Worm (Caenorhabditis elegans) whole organism, young adult: ENCODE results near the gene fbxb-55.

Source experiments
- F10E7.11 ChIP-seq: sonication (generic microtip); optimal IDR thresholded peaks from 2 replicates; lab custom pipeline; 2017; ENCODE audit warnings: mild to moderate bottlenecking, missing genetic modification characterization, moderate library complexity, missing compliant biosample characterization
- F22D6.2 ChIP-seq: sonication (generic microtip); optimal IDR thresholded peaks from 2 replicates; lab custom pipeline; 2016; ENCODE audit warnings: mild to moderate bottlenecking, missing genetic modification characterization, missing compliant biosample characterization
- F37B4.10 ChIP-seq: fragments of 200-800 bp; sonication (Bioruptor generic); IDR thresholded peaks from 2 replicates; pipeline ENCODE4 v1.3.6; 2022; ENCODE audit warnings: missing genetic modification characterization, missing compliant biosample characterization
- F39B2.1 ChIP-seq: fragments of 200-800 bp; sonication (Bioruptor generic); IDR thresholded peaks from 2 replicates; pipeline ENCODE4 v1.3.6; 2022; ENCODE audit warnings: missing genetic modification reagents, missing genetic modification characterization, missing compliant biosample characterization
- Y53F4B.3 ChIP-seq: fragments of 200-800 bp; sonication (Bioruptor generic); IDR thresholded peaks from 2 replicates; pipeline ENCODE4 v1.3.6; 2022; ENCODE audit warnings: missing genetic modification reagents, missing genetic modification characterization, missing compliant biosample characterization
- Y56A3A.18 ChIP-seq: fragments of 200-800 bp; sonication (Bioruptor generic); IDR thresholded peaks from 2 replicates; pipeline ENCODE4 v1.3.6; 2022; ENCODE audit warnings: missing genetic modification reagents, missing genetic modification characterization, missing compliant biosample characterization
- Y79H2A.3 ChIP-seq: fragments of 200-800 bp; sonication (Bioruptor generic); conservative IDR thresholded peaks from 2 replicates; pipeline ENCODE4 v1.3.6; 2022; ENCODE audit warnings: missing genetic modification reagents, missing genetic modification characterization, missing compliant biosample characterization
- akir-1 ChIP-seq: fragments of 200-800 bp; sonication (Bioruptor generic); optimal IDR thresholded peaks from 2 replicates; lab custom pipeline; 2018; ENCODE audit warnings: mild to moderate bottlenecking, missing genetic modification characterization, moderate library complexity, missing compliant biosample characterization
- ama-1 ChIP-seq, 3 experiments: fragments of 150-350 bp in 1 of 3; sonication (generic microtip) in 2 of 3; optimal IDR thresholded peaks; 2 replicates each; lab custom pipeline; 2014 to 2018; ENCODE audit warnings: missing biosample characterization in 2 of 3, missing genetic modification characterization in 2 of 3, missing genetic modification reagents in 2 of 3
- aptf-3 ChIP-seq: fragments of 200-800 bp; sonication (Bioruptor generic); IDR thresholded peaks from 2 replicates; pipeline ENCODE4 v1.3.6; 2022; ENCODE audit warnings: missing genetic modification characterization, missing compliant biosample characterization
- bed-1 ChIP-seq: fragments of 200-800 bp; sonication (Bioruptor generic); IDR thresholded peaks from 2 replicates; pipeline ENCODE4 v1.3.6; 2022; ENCODE audit warnings: missing genetic modification reagents, missing genetic modification characterization, missing compliant biosample characterization
- ccch-3 ChIP-seq: fragments of 200-800 bp; sonication (Bioruptor generic); optimal IDR thresholded peaks from 2 replicates; lab custom pipeline; 2018; ENCODE audit warnings: mild to moderate bottlenecking, missing genetic modification characterization, missing compliant biosample characterization
- cebp-1 ChIP-seq, 2 experiments: fragments of 200-800 bp in 1 of 2; sonication (Bioruptor generic) in 1 of 2; sonication (generic microtip) in 1 of 2; IDR thresholded peaks in 1 of 2; optimal IDR thresholded peaks in 1 of 2; 2 replicates each; pipeline versions ENCODE4 v1.3.6 to Lab custom; 2017 to 2022; ENCODE audit warnings: missing compliant biosample characterization in 2 of 2, missing genetic modification characterization in 2 of 2, mild to moderate bottlenecking in 1 of 2, missing genetic modification reagents in 1 of 2, moderate library complexity in 1 of 2
- ceh-100 ChIP-seq: fragments of 200-800 bp; sonication (Bioruptor generic); IDR thresholded peaks from 2 replicates; pipeline ENCODE4 v1.3.6; 2022; ENCODE audit warnings: missing genetic modification reagents, missing genetic modification characterization, missing compliant biosample characterization
- ceh-27 ChIP-seq: fragments of 200-800 bp; sonication (Bioruptor generic); optimal IDR thresholded peaks from 2 replicates; lab custom pipeline; 2018; ENCODE audit warnings: mild to moderate bottlenecking, missing genetic modification characterization, moderate library complexity, missing compliant biosample characterization
- ceh-40 ChIP-seq: fragments of 200-800 bp; sonication (Bioruptor generic); IDR thresholded peaks from 2 replicates; pipeline ENCODE4 v1.3.6; 2022; ENCODE audit warnings: missing genetic modification characterization, missing compliant biosample characterization
- chd-7 ChIP-seq: sonication (generic microtip); optimal IDR thresholded peaks from 2 replicates; lab custom pipeline; 2016; ENCODE audit warnings: mild to moderate bottlenecking, missing genetic modification characterization, moderate library complexity, missing compliant biosample characterization
- dox-1 ChIP-seq: fragments of 200-800 bp; sonication (Bioruptor generic); IDR thresholded peaks from 2 replicates; pipeline ENCODE4 v1.3.6; 2022; ENCODE audit warnings: missing genetic modification reagents, missing genetic modification characterization, missing compliant biosample characterization
- dpff-1 ChIP-seq: sonication (generic microtip); optimal IDR thresholded peaks from 2 replicates; lab custom pipeline; 2017; ENCODE audit warnings: mild to moderate bottlenecking, missing genetic modification characterization, missing compliant biosample characterization
- egl-44 ChIP-seq: fragments of 200-800 bp; sonication (Bioruptor generic); IDR thresholded peaks from 2 replicates; pipeline ENCODE4 v1.3.6; 2022; ENCODE audit warnings: missing genetic modification reagents, missing genetic modification characterization, missing compliant biosample characterization
- fkh-3 ChIP-seq: sonication (generic microtip); optimal IDR thresholded peaks from 2 replicates; lab custom pipeline; 2016; ENCODE audit warnings: mild to moderate bottlenecking, missing genetic modification characterization, missing compliant biosample characterization
- hmg-1.2 ChIP-seq: fragments of 200-800 bp; sonication (Bioruptor generic); IDR thresholded peaks from 2 replicates; pipeline ENCODE4 v1.3.6; 2022; ENCODE audit warnings: missing genetic modification reagents, missing genetic modification characterization, missing compliant biosample characterization
- let-526 ChIP-seq: fragments of 200-800 bp; sonication (Bioruptor generic); IDR thresholded peaks from 2 replicates; pipeline ENCODE4 v1.3.6; 2022; ENCODE audit warnings: missing genetic modification reagents, missing genetic modification characterization, missing compliant biosample characterization
- lsy-27 ChIP-seq: sonication (generic microtip); optimal IDR thresholded peaks from 2 replicates; lab custom pipeline; 2017; ENCODE audit warnings: missing genetic modification characterization, mild to moderate bottlenecking, missing compliant biosample characterization, antibody characterized with exemption, missing genotype, borderline replicate concordance; ENCODE audit not compliant: insufficient read depth
- madf-10 ChIP-seq: sonication (generic microtip); optimal IDR thresholded peaks from 2 replicates; lab custom pipeline; 2016; ENCODE audit warnings: mild to moderate bottlenecking, missing genetic modification characterization, missing compliant biosample characterization
- madf-6 ChIP-seq: fragments of 200-800 bp; sonication (Bioruptor generic); IDR thresholded peaks from 2 replicates; pipeline ENCODE4 v1.3.6; 2022; ENCODE audit warnings: missing genetic modification reagents, missing genetic modification characterization, missing compliant biosample characterization
- madf-8 ChIP-seq: fragments of 200-800 bp; sonication (Bioruptor generic); conservative IDR thresholded peaks from 2 replicates; pipeline ENCODE4 v1.3.6; 2022; ENCODE audit warnings: missing genetic modification reagents, missing genetic modification characterization, missing compliant biosample characterization
- nfya-1 ChIP-seq: sonication (generic microtip); optimal IDR thresholded peaks from 2 replicates; lab custom pipeline; 2017; ENCODE audit warnings: antibody characterized with exemption, missing compliant biosample characterization, missing genetic modification characterization, borderline replicate concordance; ENCODE audit not compliant: insufficient read depth
- nhr-27 ChIP-seq: fragments of 200-800 bp; sonication (Bioruptor generic); optimal IDR thresholded peaks from 2 replicates; lab custom pipeline; 2018; ENCODE audit warnings: mild to moderate bottlenecking, missing genetic modification characterization, moderate library complexity, missing compliant biosample characterization
- nhr-80 ChIP-seq: sonication (generic microtip); optimal IDR thresholded peaks from 2 replicates; lab custom pipeline; 2016; ENCODE audit warnings: missing genetic modification characterization, missing compliant biosample characterization
- pbrm-1 ChIP-seq: fragments of 200-800 bp; sonication (Bioruptor generic); IDR thresholded peaks from 2 replicates; pipeline ENCODE4 v1.3.6; 2022; ENCODE audit warnings: missing genetic modification reagents, missing genetic modification characterization, missing compliant biosample characterization
- rcor-1 ChIP-seq: fragments of 200-800 bp; sonication (Bioruptor generic); IDR thresholded peaks from 2 replicates; pipeline ENCODE4 v1.3.6; 2022; ENCODE audit warnings: missing genetic modification reagents, missing genetic modification characterization, missing compliant biosample characterization
- rpc-1 ChIP-seq, 2 experiments: fragments of 150-350 bp in 1 of 2; sonication (generic microtip) in 1 of 2; optimal IDR thresholded peaks; 2 replicates each; lab custom pipeline; 2014 to 2018; ENCODE audit warnings: missing biosample characterization in 1 of 2, missing genetic modification characterization in 1 of 2, missing genetic modification reagents in 1 of 2, missing genotype in 1 of 2
- tbx-9 ChIP-seq: sonication (generic microtip); optimal IDR thresholded peaks from 2 replicates; lab custom pipeline; 2016; ENCODE audit warnings: borderline replicate concordance, missing genetic modification characterization, inconsistent platforms, missing compliant biosample characterization
- unc-130 ChIP-seq: sonication (generic microtip); optimal IDR thresholded peaks from 2 replicates; lab custom pipeline; 2016; ENCODE audit warnings: missing genetic modification reagents, missing genetic modification characterization, missing compliant biosample characterization
- xnd-1 ChIP-seq: sonication (generic microtip); optimal IDR thresholded peaks from 2 replicates; lab custom pipeline; 2016; ENCODE audit warnings: missing genotype, missing genetic modification reagents, missing genetic modification characterization, missing compliant biosample characterization
- zim-3 ChIP-seq: sonication (generic microtip); optimal IDR thresholded peaks from 2 replicates; lab custom pipeline; 2017; ENCODE audit warnings: mild to moderate bottlenecking, missing genetic modification characterization, moderate library complexity, missing compliant biosample characterization
- ztf-22 ChIP-seq: fragments of 200-800 bp; sonication (Bioruptor generic); optimal IDR thresholded peaks from 2 replicates; lab custom pipeline; 2018; ENCODE audit warnings: mild to moderate bottlenecking, missing genetic modification characterization, moderate library complexity, missing compliant biosample characterization
- ztf-28 ChIP-seq: fragments of 200-800 bp; sonication (Bioruptor generic); IDR thresholded peaks from 2 replicates; pipeline ENCODE4 v1.3.6; 2022; ENCODE audit warnings: missing genetic modification reagents, missing genetic modification characterization, missing compliant biosample characterization

fbxb-55 gene

ce11 chrIV:4019836-4020235, 48.7 kb upstream of the fbxb-55 start (continued):
- TF ChIP-seq zim-3 (tag; lab: Kevin White, UChicago) = no peak
- TF ChIP-seq dox-1 = peak; percentile 65
- TF ChIP-seq madf-10 = peak; percentile 4
- TF ChIP-seq rcor-1 (GFP tag; lab: Robert Waterston, UW) = peak; percentile 32; the same call in 1 of the 2 replicates
- TF ChIP-seq, all 124 proteins: peak for 29

- TF ChIP-seq ceh-100 (no peak), F37B4.10 (GFP tag; lab: Robert Waterston, UW) (no peak), nhr-80 (tag; lab: Kevin White, UChicago) (peak; percentile 38), cebp-1 (GFP tag; IDR thresholded peaks at IDR 0.05; lab: Robert Waterston, UW) (no peak), cebp-1 (tag; optimal IDR thresholded peaks at IDR 0.05; lab: Kevin White, UChicago) (peak; percentile 8)
- TF ChIP-seq, all 124 proteins: peak for 2
These were observed 46.5 kb upstream of the fbxb-55 start for ce11 chrIV:4021847-4022780.

ce11 chrIV:4024159-4025004, 44.2 kb upstream of the fbxb-55 start:
- TF ChIP-seq F39B2.1 (no peak), nhr-27 (tag; lab: Kevin White, UChicago) (no peak), nfya-1 (no peak), let-526 (no peak), ztf-22 (GFP tag; lab: Kevin White, UChicago) (peak; percentile 26), bed-1 (GFP tag; lab: Robert Waterston, UW) (no peak), chd-7 (peak; percentile 61), fkh-3 (no peak), unc-130 (no peak), dox-1 (peak; percentile 64), akir-1 (GFP tag; lab: Kevin White, UChicago) (no peak), ceh-27 (peak; percentile 65), aptf-3 (GFP tag; lab: Robert Waterston, UW) (no peak), xnd-1 (no peak), ccch-3 (GFP tag; lab: Kevin White, UChicago) (no peak), ztf-28 (no peak), egl-44 (GFP tag; lab: Robert Waterston, UW) (0 out of 2 replicates have a peak, but pooled peaks have one; percentile 38), F22D6.2 (tag; lab: Kevin White, UChicago) (peak; percentile 32), rpc-1 (optimal IDR thresholded peaks at IDR 0.05; lab: Kevin White, UChicago) (no peak), rpc-1 (tag; optimal IDR thresholded peaks at IDR 0.05; lab: Kevin White, UChicago) (no peak), F10E7.11 (no peak), pbrm-1 (peak; percentile 73), Y79H2A.3 (GFP tag; lab: Robert Waterston, UW) (no peak), madf-8 (GFP tag; lab: Robert Waterston, UW) (no peak), Y53F4B.3 (GFP tag; lab: Robert Waterston, UW) (no peak), rcor-1 (GFP tag; lab: Robert Waterston, UW) (0 out of 2 replicates have a peak, but pooled peaks have one; percentile 31), tbx-9 (no peak), madf-6 (no peak), Y56A3A.18 (no peak), ceh-40 (GFP tag; lab: Robert Waterston, UW) (no peak), madf-10 (no peak), lsy-27 (tag; lab: Kevin White, UChicago) (no peak), ama-1 (optimal IDR thresholded peaks at IDR 0.05; lab: Kevin White, UChicago) (no peak), ama-1 (GFP tag; optimal IDR thresholded peaks at IDR 0.05; lab: Kevin White, UChicago) (no peak), hmg-1.2 (GFP tag; lab: Robert Waterston, UW) (peak; percentile 88), dpff-1 (no peak)
